Worm (Caenorhabditis elegans) whole organism, L3 larva: ENCODE data around the gene F12A10.1.

Source experiments
- R02D3.7 ChIP-seq: fragments of 150-350 bp; optimal IDR thresholded peaks from 2 replicates; lab custom pipeline; 2014; ENCODE audit warnings: missing biosample characterization, missing genetic modification characterization
- aly-2 ChIP-seq: fragments of 150-350 bp; optimal IDR thresholded peaks from 2 replicates; lab custom pipeline; 2014; ENCODE audit warnings: missing biosample characterization, missing genetic modification characterization
- ama-1 ChIP-seq: fragments of 150-350 bp; optimal IDR thresholded peaks from 2 replicates; lab custom pipeline; 2018
- ceh-16 ChIP-seq: sonication (generic microtip); optimal IDR thresholded peaks from 2 replicates; lab custom pipeline; 2017; ENCODE audit warnings: missing biosample characterization, missing genetic modification characterization
- daf-12 ChIP-seq: fragments of 150-350 bp; optimal IDR thresholded peaks from 2 replicates; lab custom pipeline; 2014; ENCODE audit warnings: missing biosample characterization, missing genetic modification reagents, missing genetic modification characterization
- egl-5 ChIP-seq: fragments of 150-350 bp; optimal IDR thresholded peaks from 2 replicates; lab custom pipeline; 2017; ENCODE audit warnings: missing biosample characterization, missing genetic modification reagents, missing genetic modification characterization, inconsistent platforms
- elt-1 ChIP-seq: fragments of 150-350 bp; optimal IDR thresholded peaks from 2 replicates; lab custom pipeline; 2014; ENCODE audit warnings: missing biosample characterization, missing genetic modification characterization
- elt-2 ChIP-seq: sonication (generic microtip); optimal IDR thresholded peaks from 2 replicates; lab custom pipeline; 2016; ENCODE audit warnings: missing genetic modification reagents, mild to moderate bottlenecking, missing genetic modification characterization, missing compliant biosample characterization
- elt-3 ChIP-seq, 3 experiments: fragments of 150-350 bp in 1 of 3; sonication (generic microtip) in 2 of 3; optimal IDR thresholded peaks; 2 replicates in 2 of 3; 4 replicates in 1 of 3; lab custom pipeline; 2014 to 2017; ENCODE audit warnings: missing biosample characterization in 3 of 3, missing genetic modification characterization in 3 of 3
- eor-1 ChIP-seq, 2 experiments: fragments of 150-350 bp; optimal IDR thresholded peaks; 2 replicates each; lab custom pipeline; 2014 to 2018; ENCODE audit warnings: missing biosample characterization in 2 of 2, missing genetic modification characterization in 2 of 2
- fkh-10 ChIP-seq: sonication (generic microtip); optimal IDR thresholded peaks from 2 replicates; lab custom pipeline; 2017; ENCODE audit warnings: missing biosample characterization, missing genetic modification reagents, missing genetic modification characterization
- fkh-2 ChIP-seq: fragments of 150-350 bp; optimal IDR thresholded peaks from 2 replicates; lab custom pipeline; 2014; ENCODE audit warnings: missing biosample characterization, missing genetic modification reagents, missing genetic modification characterization
- hmg-11 ChIP-seq: sonication (generic microtip); optimal IDR thresholded peaks from 2 replicates; lab custom pipeline; 2016; ENCODE audit warnings: missing genetic modification characterization, missing compliant biosample characterization
- lin-15B ChIP-seq: fragments of 150-350 bp; optimal IDR thresholded peaks from 2 replicates; lab custom pipeline; 2014; ENCODE audit warnings: missing biosample characterization, missing genetic modification characterization
- lin-39 ChIP-seq: fragments of 150-350 bp; optimal IDR thresholded peaks from 2 replicates; lab custom pipeline; 2018; ENCODE audit warnings: missing biosample characterization, missing genetic modification reagents, missing genetic modification characterization
- lsy-12 ChIP-seq: sonication (generic microtip); optimal IDR thresholded peaks from 2 replicates; lab custom pipeline; 2016; ENCODE audit warnings: mild to moderate bottlenecking, missing genetic modification characterization, missing compliant biosample characterization
- mdl-1 ChIP-seq: fragments of 150-350 bp; optimal IDR thresholded peaks from 2 replicates; lab custom pipeline; 2014; ENCODE audit warnings: missing biosample characterization, missing genetic modification characterization
- mml-1 ChIP-seq: fragments of 150-350 bp; sonication (generic microtip); optimal IDR thresholded peaks from 3 replicates; lab custom pipeline; 2014; ENCODE audit warnings: missing biosample characterization, missing genetic modification characterization
- nfya-1 ChIP-seq: sonication (generic microtip); optimal IDR thresholded peaks from 2 replicates; lab custom pipeline; 2017; ENCODE audit warnings: missing genetic modification characterization, mild to moderate bottlenecking, missing compliant biosample characterization, antibody characterized with exemption, moderate library complexity; ENCODE audit not compliant: insufficient read depth
- nhr-12 ChIP-seq: fragments of 150-350 bp; optimal IDR thresholded peaks from 2 replicates; lab custom pipeline; 2014; ENCODE audit warnings: missing biosample characterization, missing genetic modification characterization
- nhr-23 ChIP-seq: fragments of 150-350 bp; optimal IDR thresholded peaks from 2 replicates; lab custom pipeline; 2014; ENCODE audit warnings: missing biosample characterization, missing genetic modification reagents, missing genetic modification characterization
- nhr-67 ChIP-seq: fragments of 150-350 bp; optimal IDR thresholded peaks from 2 replicates; lab custom pipeline; 2014; ENCODE audit warnings: missing biosample characterization, missing genetic modification characterization
- nhr-76 ChIP-seq: fragments of 150-350 bp; sonication (generic microtip); optimal IDR thresholded peaks from 5 replicates; lab custom pipeline; 2014; ENCODE audit warnings: missing biosample characterization, missing genetic modification characterization
- pha-4 ChIP-seq: fragments of 150-350 bp; optimal IDR thresholded peaks from 2 replicates; lab custom pipeline; 2014; ENCODE audit warnings: missing biosample characterization, missing genetic modification reagents, missing genetic modification characterization
- sea-2 ChIP-seq: fragments of 150-350 bp; sonication (generic microtip); optimal IDR thresholded peaks from 4 replicates; lab custom pipeline; 2014; ENCODE audit warnings: missing biosample characterization, missing genetic modification reagents, missing genetic modification characterization
- skn-1 ChIP-seq: fragments of 150-350 bp; optimal IDR thresholded peaks from 2 replicates; lab custom pipeline; 2014; ENCODE audit warnings: missing biosample characterization, missing genetic modification characterization
- unc-39 ChIP-seq: sonication (generic microtip); optimal IDR thresholded peaks from 4 replicates; lab custom pipeline; 2017; ENCODE audit warnings: missing biosample characterization, missing genetic modification characterization
- unc-62 ChIP-seq: fragments of 150-350 bp; sonication (generic microtip); optimal IDR thresholded peaks from 4 replicates; lab custom pipeline; 2014; ENCODE audit warnings: missing biosample characterization, missing genetic modification reagents, missing genetic modification characterization
- zag-1 ChIP-seq: fragments of 150-350 bp; optimal IDR thresholded peaks from 2 replicates; lab custom pipeline; 2014; ENCODE audit warnings: missing biosample characterization, missing genetic modification characterization
- ztf-11 ChIP-seq: fragments of 150-350 bp; optimal IDR thresholded peaks from 2 replicates; lab custom pipeline; 2014; ENCODE audit warnings: missing biosample characterization, missing genetic modification characterization
- ztf-4 ChIP-seq: fragments of 150-350 bp; optimal IDR thresholded peaks from 2 replicates; lab custom pipeline; 2014; ENCODE audit warnings: missing biosample characterization, missing genetic modification characterization

The F12A10.1 gene

DNA sequence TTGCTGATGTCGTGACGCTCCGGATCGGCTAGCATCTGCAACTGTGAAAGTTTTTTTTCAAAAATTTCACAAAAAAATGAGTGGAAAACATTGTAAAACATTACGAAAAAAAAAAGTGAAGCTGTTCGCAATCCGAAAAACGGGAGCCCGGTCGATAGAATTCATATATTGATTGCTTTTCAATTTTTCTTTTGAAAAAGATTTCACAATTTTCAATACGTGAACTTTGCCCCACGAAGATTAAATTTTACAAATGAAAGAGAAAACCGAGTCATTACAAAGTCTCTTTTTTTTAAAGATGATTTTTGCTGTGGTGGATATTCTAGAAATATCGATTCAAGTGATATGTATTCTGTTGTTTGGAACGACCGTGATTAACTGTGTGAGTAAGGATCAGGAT lies 1.9 kb upstream of the F12A10.1 start, which contains the start of gene F12A10.6:
Gene F12A10.6 (minus strand): TSS at position 101 of the 400 bp plus-strand sequence.
- TF ChIP-seq mml-1 (tag; lab: Kevin White, UChicago), result no peak

DNA sequence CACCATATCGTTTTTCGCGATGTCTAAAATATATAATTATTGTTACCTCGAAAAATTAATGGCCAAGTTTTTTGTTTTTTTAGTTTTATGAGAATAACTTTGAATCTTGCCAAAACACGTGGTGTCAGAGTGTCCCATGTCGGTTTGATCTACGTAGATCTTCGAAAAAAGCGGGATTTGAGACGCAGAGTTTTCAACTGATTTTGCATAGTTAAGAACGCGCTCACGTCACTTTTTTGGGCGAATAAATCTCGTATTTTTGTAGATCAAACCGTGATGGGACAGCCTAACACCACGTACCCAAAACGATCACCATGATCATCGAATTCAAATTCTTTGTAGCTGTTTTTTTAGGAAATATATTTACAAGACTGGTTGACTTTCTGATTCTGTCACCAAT lies 1.2 kb downstream of the F12A10.1 start:
- no peak for TF ChIP-seq lin-39
- TF ChIP-seq fkh-10 (GFP tag; lab: Kevin White, UChicago), result no peak
- TF ChIP-seq unc-62, result no peak
- TF ChIP-seq R02D3.7 (tag; lab: Kevin White, UChicago), result no peak
- TF ChIP-seq lsy-12 (tag; lab: Kevin White, UChicago), result no peak
- no peak for TF ChIP-seq hmg-11 (tag; lab: Kevin White, UChicago)
- TF ChIP-seq mdl-1 (tag; lab: Kevin White, UChicago), result no peak

ce11 chrII:5498156-5498739 lies 1.9 kb downstream of the F12A10.1 start, which contains the start of the genes suex-1 and F12A10.9:
TSS of gene suex-1 (minus strand) at chrII:5498256.
TSS of gene F12A10.9 (plus strand) at chrII:5498689.
- TF ChIP-seq nhr-76 (no peak), fkh-2 (no peak), lsy-12 (tag; lab: Kevin White, UChicago) (no peak)
- TF ChIP-seq, all 47 proteins: peak for 0

DNA sequence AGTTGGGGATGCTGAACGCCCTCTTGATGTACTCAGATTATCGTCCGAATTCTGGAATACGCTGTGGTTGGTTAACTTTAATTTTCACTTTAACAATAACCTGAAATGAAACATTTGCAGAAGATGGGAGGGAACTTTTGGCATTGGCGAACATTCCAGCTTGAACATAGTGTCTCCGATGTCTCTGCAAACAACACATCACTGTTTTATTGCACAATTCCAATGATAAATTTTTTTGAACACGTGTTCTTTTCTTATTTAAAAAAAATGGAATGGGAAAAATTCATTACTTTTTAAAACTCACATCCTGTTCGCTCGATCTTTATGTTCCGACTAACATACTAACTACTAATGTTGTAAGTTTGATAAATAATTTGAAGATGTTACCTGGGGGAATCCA lies 4.1 kb downstream of the F12A10.1 start, which contains the start of gene fzy-1:
Gene fzy-1 (plus strand): TSS at position 301 of the 400 bp plus-strand sequence.
- TF ChIP-seq hmg-11 (tag; lab: Kevin White, UChicago), result no peak
- TF ChIP-seq ztf-11 (tag; lab: Kevin White, UChicago), result no peak
- TF ChIP-seq skn-1, result no peak
- no peak for TF ChIP-seq daf-12 (tag; lab: Kevin White, UChicago)
- TF ChIP-seq unc-39 (tag; lab: Kevin White, UChicago), result no peak
- TF ChIP-seq elt-3 (tag; optimal IDR thresholded peaks at IDR 0.05; lab: Kevin White, UChicago), result no peak
- TF ChIP-seq egl-5 (tag; lab: Kevin White, UChicago), result no peak
- no peak for TF ChIP-seq unc-62
- TF ChIP-seq eor-1 (tag; optimal IDR thresholded peaks at IDR 0.05; lab: Kevin White, UChicago), result no peak
- TF ChIP-seq nfya-1, result no peak

ce11 chrII:5500986-5501657 lies 4.8 kb downstream of the F12A10.1 start, which contains the start of gene F12A10.8:
TSS of gene F12A10.8 (minus strand) at chrII:5501064.
- TF ChIP-seq elt-2 (tag; lab: Kevin White, UChicago) (peak; percentile 13), elt-1 (tag; lab: Kevin White, UChicago) (peak; percentile 5), zag-1 (tag; lab: Kevin White, UChicago) (no peak), nfya-1 (peak; percentile 44), lin-15B (peak; percentile 76), lin-39 (peak; percentile 37), pha-4 (no peak)

- TF ChIP-seq lin-39, result no peak
- TF ChIP-seq pha-4, result no peak
- TF ChIP-seq elt-2 (tag; lab: Kevin White, UChicago), result peak; percentile 67
Measured at ce11 chrII:5503760-5504159, 7.4 kb downstream of the F12A10.1 start, which contains the start of gene cyp-44A1. TSS of gene cyp-44A1 (plus strand) at chrII:5504044.

ce11 chrII:5505820-5506287 lies 9.5 kb downstream of the F12A10.1 start, which contains the start of gene npp-24:
TSS of gene npp-24 (plus strand) at chrII:5505870.
- TF ChIP-seq aly-2 (tag; lab: Kevin White, UChicago) (no peak), eor-1 (tag; optimal IDR thresholded peaks at IDR 0.05; lab: Kevin White, UChicago) (no peak), elt-3 (tag; optimal IDR thresholded peaks at IDR 0.05; lab: Kevin White, UChicago) (no peak), elt-2 (tag; lab: Kevin White, UChicago) (peak; percentile 23), ztf-11 (tag; lab: Kevin White, UChicago) (no peak), nhr-67 (tag; lab: Kevin White, UChicago) (no peak), ama-1 (lab: Kevin White, UChicago) (no peak), lin-15B (peak; percentile 1), hmg-11 (tag; lab: Kevin White, UChicago) (no peak), elt-1 (tag; lab: Kevin White, UChicago) (no peak), nhr-12 (tag; lab: Kevin White, UChicago) (no peak), ceh-16 (tag; lab: Kevin White, UChicago) (no peak), mml-1 (tag; lab: Kevin White, UChicago) (no peak), lsy-12 (tag; lab: Kevin White, UChicago) (no peak), nfya-1 (no peak), nhr-23 (tag; lab: Kevin White, UChicago) (no peak), ztf-4 (no peak), sea-2 (GFP tag; lab: Kevin White, UChicago) (no peak), mdl-1 (tag; lab: Kevin White, UChicago) (no peak), pha-4 (peak; percentile 27)
